Fruit fly (Drosophila melanogaster) whole organism, prepupa: ENCODE data around the gene Cby.

Experiments
- CG1621 ChIP-seq: fragments of 200-800 bp; sonication (Bioruptor generic); optimal IDR thresholded peaks from 3 replicates; lab custom pipeline; 2018; ENCODE audit warnings: missing biosample characterization, mild to moderate bottlenecking, missing genetic modification characterization
- CG6163 ChIP-seq: fragments of 200-800 bp; sonication (Bioruptor generic); IDR thresholded peaks from 3 replicates; pipeline ENCODE4 v1.3.6; 2022; ENCODE audit warnings: missing biosample characterization, missing genetic modification characterization
- CG6792 ChIP-seq: fragments of 200-800 bp; sonication (Bioruptor generic); optimal IDR thresholded peaks from 3 replicates; lab custom pipeline; 2016; ENCODE audit warnings: missing biosample characterization, missing genetic modification characterization
- CG6854 ChIP-seq: fragments of 200-800 bp; sonication (Bioruptor generic); optimal IDR thresholded peaks from 2 replicates; lab custom pipeline; 2017; ENCODE audit warnings: missing biosample characterization, mild to moderate bottlenecking, missing genetic modification characterization
- CG8632 ChIP-seq: fragments of 200-800 bp; sonication (Bioruptor generic); optimal IDR thresholded peaks from 3 replicates; lab custom pipeline; 2016; ENCODE audit warnings: missing biosample characterization, missing genetic modification characterization
- Ets21C ChIP-seq: fragments of 200-800 bp; sonication (Bioruptor generic); optimal IDR thresholded peaks from 3 replicates; lab custom pipeline; 2016; ENCODE audit warnings: missing biosample characterization, missing genetic modification characterization
- Lpt ChIP-seq: fragments of 200-800 bp; sonication (Bioruptor generic); optimal IDR thresholded peaks from 3 replicates; lab custom pipeline; 2016; ENCODE audit warnings: missing biosample characterization, missing genetic modification characterization
- esn ChIP-seq: fragments of 200-800 bp; sonication (Bioruptor generic); optimal IDR thresholded peaks from 2 replicates; lab custom pipeline; 2016; ENCODE audit warnings: missing biosample characterization, mild to moderate bottlenecking, missing genetic modification characterization, moderate library complexity
- salr ChIP-seq, 2 experiments: fragments of 200-800 bp; sonication (Bioruptor generic); optimal IDR thresholded peaks; 3 replicates each; lab custom pipeline; 2016 to 2018; ENCODE audit warnings: missing biosample characterization in 2 of 2, missing genetic modification characterization in 2 of 2, mild to moderate bottlenecking in 1 of 2
- spab ChIP-seq: fragments of 200-800 bp; sonication (Bioruptor generic); optimal IDR thresholded peaks from 2 replicates; lab custom pipeline; 2017; ENCODE audit warnings: missing biosample characterization, mild to moderate bottlenecking, missing genetic modification characterization, missing genetic modification reagents

DNA sequence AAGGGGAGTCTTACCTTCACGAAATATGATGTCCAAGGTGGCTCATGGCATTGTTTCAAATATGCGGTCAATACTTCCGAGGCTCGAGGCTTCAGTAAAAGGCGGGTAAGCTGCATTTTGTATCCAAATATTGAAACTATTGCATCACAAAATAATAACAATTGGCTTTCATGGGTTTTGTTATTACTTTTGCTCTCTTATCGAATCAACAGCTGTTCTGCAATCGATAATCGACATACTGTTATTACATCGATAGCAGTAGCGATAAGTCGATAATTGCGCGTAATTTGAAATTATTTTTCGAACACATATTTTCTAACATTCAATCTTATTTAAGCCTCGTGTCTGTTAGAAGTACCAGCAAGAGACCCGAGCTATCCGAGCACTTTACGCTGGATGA lies 10.7 kb downstream of the Cby start, which contains the start of gene CG34148:
- no peak for TF ChIP-seq CG1621
- no peak for TF ChIP-seq CG6792
- no peak for TF ChIP-seq CG8632 (GFP tag; lab: Kevin White, UChicago)
- TF ChIP-seq Lpt (GFP tag; lab: Kevin White, UChicago) = no peak
- TF ChIP-seq spab = no peak
- TF ChIP-seq salr (GFP tag; optimal IDR thresholded peaks at IDR 0.05; lab: Kevin White, UChicago) = no peak
- TF ChIP-seq CG6854 = no peak
- TF ChIP-seq CG6163 (GFP tag; lab: Robert Waterston, UW) = no peak
- no peak for TF ChIP-seq esn (GFP tag; lab: Kevin White, UChicago)
- no peak for TF ChIP-seq Ets21C
